Fruit fly (Drosophila melanogaster) whole organism, embryonic: ENCODE data around the gene CG33298.

ENCODE experiments used
- B-H1 ChIP-seq: fragments of 200-800 bp; sonication (Bioruptor generic); IDR thresholded peaks from 3 replicates; pipeline ENCODE4 v1.3.6; 2022; ENCODE audit warnings: missing biosample characterization, missing genetic modification characterization
- CG10274 ChIP-seq: fragments of 200-800 bp; sonication (Bioruptor generic); optimal IDR thresholded peaks from 3 replicates; lab custom pipeline; 2017; ENCODE audit warnings: missing biosample characterization, mild to moderate bottlenecking, missing genetic modification characterization
- CG11093 ChIP-seq: fragments of 200-800 bp; sonication (Bioruptor generic); IDR thresholded peaks from 3 replicates; pipeline ENCODE4 v1.3.6; 2022; ENCODE audit warnings: missing biosample characterization, missing genetic modification characterization
- CG11247 ChIP-seq: fragments of 200-800 bp; sonication (Bioruptor generic); IDR thresholded peaks from 2 replicates; pipeline ENCODE4 v1.3.6; 2022; ENCODE audit warnings: missing biosample characterization, missing genetic modification characterization
- CG12659 ChIP-seq: fragments of 200-800 bp; sonication (Bioruptor generic); optimal IDR thresholded peaks from 3 replicates; lab custom pipeline; 2017; ENCODE audit warnings: mild to moderate bottlenecking, missing biosample characterization, missing genetic modification reagents, missing genetic modification characterization
- CG12744 ChIP-seq: fragments of 200-800 bp; sonication (Bioruptor generic); optimal IDR thresholded peaks from 2 replicates; lab custom pipeline; 2016; ENCODE audit warnings: missing biosample characterization, missing genetic modification characterization
- CG13624 ChIP-seq: fragments of 200-800 bp; sonication (Bioruptor generic); optimal IDR thresholded peaks from 2 replicates; lab custom pipeline; 2016; ENCODE audit warnings: missing biosample characterization, missing genetic modification characterization
- CG14710 ChIP-seq: fragments of 200-800 bp; sonication (Bioruptor generic); optimal IDR thresholded peaks from 3 replicates; lab custom pipeline; 2019; ENCODE audit warnings: missing biosample characterization, mild to moderate bottlenecking, missing genetic modification characterization, moderate library complexity
- CG17802 ChIP-seq: fragments of 200-800 bp; sonication (Bioruptor generic); optimal IDR thresholded peaks from 2 replicates; lab custom pipeline; 2018; ENCODE audit warnings: missing biosample characterization, mild to moderate bottlenecking, missing genetic modification characterization, moderate library complexity
- CG18262 ChIP-seq: fragments of 200-800 bp; optimal IDR thresholded peaks from 3 replicates; lab custom pipeline; 2019; ENCODE audit warnings: missing biosample characterization, mild to moderate bottlenecking, missing genetic modification characterization, moderate library complexity
- CG18619 ChIP-seq: fragments of 200-800 bp; sonication (Bioruptor generic); optimal IDR thresholded peaks from 3 replicates; lab custom pipeline; 2017; ENCODE audit warnings: missing biosample characterization, mild to moderate bottlenecking, missing genetic modification characterization
- CG18764 ChIP-seq: fragments of 200-800 bp; sonication (Bioruptor generic); optimal IDR thresholded peaks from 3 replicates; lab custom pipeline; 2016; ENCODE audit warnings: missing biosample characterization, missing genetic modification characterization
- CG3065 ChIP-seq: fragments of 200-800 bp; sonication (Bioruptor generic); optimal IDR thresholded peaks from 2 replicates; lab custom pipeline; 2016; ENCODE audit warnings: missing biosample characterization, missing genetic modification characterization
- CG31388 ChIP-seq: fragments of 200-800 bp; sonication (Bioruptor generic); optimal IDR thresholded peaks from 2 replicates; lab custom pipeline; 2016; ENCODE audit warnings: missing biosample characterization, missing genetic modification characterization
- CG33213 ChIP-seq: fragments of 200-800 bp; sonication (Bioruptor generic); optimal IDR thresholded peaks from 3 replicates; lab custom pipeline; 2016; ENCODE audit warnings: missing biosample characterization, missing genetic modification characterization
- CG5245 ChIP-seq: fragments of 200-800 bp; sonication (Bioruptor generic); optimal IDR thresholded peaks from 3 replicates; lab custom pipeline; 2016; ENCODE audit warnings: missing biosample characterization, missing genetic modification characterization
- CG6791 ChIP-seq: fragments of 200-800 bp; sonication (Bioruptor generic); IDR thresholded peaks from 3 replicates; pipeline ENCODE4 v1.3.6; 2022; ENCODE audit warnings: missing biosample characterization, missing genetic modification characterization; ENCODE audit not compliant: partially characterized antibody
- CG7271 ChIP-seq: fragments of 200-800 bp; sonication (Bioruptor generic); optimal IDR thresholded peaks from 2 replicates; lab custom pipeline; 2018; ENCODE audit warnings: missing biosample characterization, mild to moderate bottlenecking, missing genetic modification characterization, moderate library complexity
- CG7839 ChIP-seq: fragments of 200-800 bp; sonication (Bioruptor generic); optimal IDR thresholded peaks from 3 replicates; lab custom pipeline; 2018; ENCODE audit warnings: missing biosample characterization, mild to moderate bottlenecking, missing genetic modification characterization, moderate library complexity
- CG8290 ChIP-seq, 3 experiments: fragments of 200-800 bp; sonication (Bioruptor generic); optimal IDR thresholded peaks; 2 replicates each; lab custom pipeline; 2016 to 2019; ENCODE audit warnings: missing biosample characterization in 3 of 3, missing genetic modification characterization in 3 of 3, mild to moderate bottlenecking in 2 of 3, moderate library complexity in 1 of 3
- CG8924 ChIP-seq: fragments of 200-800 bp; optimal IDR thresholded peaks from 3 replicates; lab custom pipeline; 2019; ENCODE audit warnings: missing biosample characterization, mild to moderate bottlenecking, missing genetic modification characterization, moderate library complexity
- CG9437 ChIP-seq: fragments of 200-800 bp; sonication (Bioruptor generic); optimal IDR thresholded peaks from 2 replicates; lab custom pipeline; 2018; ENCODE audit warnings: missing biosample characterization, mild to moderate bottlenecking, missing genetic modification characterization
- Deaf1 ChIP-seq: fragments of 200-800 bp; optimal IDR thresholded peaks from 3 replicates; lab custom pipeline; 2019; ENCODE audit warnings: missing biosample characterization, mild to moderate bottlenecking, missing genetic modification characterization, moderate library complexity
- Dip3 ChIP-seq: fragments of 200-800 bp; sonication (Bioruptor generic); optimal IDR thresholded peaks from 3 replicates; lab custom pipeline; 2016; ENCODE audit warnings: missing biosample characterization, missing genetic modification characterization
- Doc2 ChIP-seq: fragments of 200-800 bp; sonication (Bioruptor generic); IDR thresholded peaks from 2 replicates; pipeline ENCODE4 v1.3.6; 2022; ENCODE audit warnings: missing biosample characterization, missing genetic modification characterization
- Dp ChIP-seq: fragments of 200-800 bp; sonication (Bioruptor generic); optimal IDR thresholded peaks from 2 replicates; lab custom pipeline; 2018; ENCODE audit warnings: missing biosample characterization, mild to moderate bottlenecking, missing genetic modification characterization, moderate library complexity
- Ets65A ChIP-seq: fragments of 200-800 bp; sonication (Bioruptor generic); peaks from one replicate; lab custom pipeline; 2016; ENCODE audit warnings: missing biosample characterization, missing genetic modification characterization
- Hey ChIP-seq: fragments of 200-800 bp; sonication (Bioruptor generic); optimal IDR thresholded peaks from 3 replicates; lab custom pipeline; 2018; ENCODE audit warnings: missing biosample characterization, mild to moderate bottlenecking, missing genetic modification characterization
- Hmx ChIP-seq: fragments of 200-800 bp; sonication (Bioruptor generic); optimal IDR thresholded peaks from 2 replicates; lab custom pipeline; 2016; ENCODE audit warnings: missing biosample characterization, missing genetic modification characterization
- Hr39 ChIP-seq: fragments of >200 bp; optimal IDR thresholded peaks from 2 replicates; lab custom pipeline; 2017
- Rfx ChIP-seq: fragments of 200-800 bp; sonication (Bioruptor generic); IDR thresholded peaks from 2 replicates; pipeline ENCODE4 v1.3.6; 2022; ENCODE audit warnings: missing biosample characterization, missing genetic modification characterization
- Six4 ChIP-seq: fragments of 200-800 bp; sonication (Bioruptor generic); optimal IDR thresholded peaks from 2 replicates; lab custom pipeline; 2016; ENCODE audit warnings: missing biosample characterization, missing genetic modification characterization
- abd-A ChIP-seq: fragments of 200-800 bp; sonication (Bioruptor generic); optimal IDR thresholded peaks from 3 replicates; lab custom pipeline; 2019; ENCODE audit warnings: missing biosample characterization, mild to moderate bottlenecking, missing genetic modification characterization, moderate library complexity
- aop ChIP-seq: fragments of 200-800 bp; sonication (Bioruptor generic); IDR thresholded peaks from 2 replicates; pipeline ENCODE4 v1.3.6; 2022; ENCODE audit warnings: missing biosample characterization, missing genetic modification characterization
- bab2 ChIP-seq: fragments of 200-800 bp; sonication (Bioruptor generic); optimal IDR thresholded peaks from 2 replicates; lab custom pipeline; 2016; ENCODE audit warnings: missing biosample characterization, missing genetic modification characterization
- bsh ChIP-seq, 2 experiments: fragments of 200-800 bp; sonication (Bioruptor generic); optimal IDR thresholded peaks; 2 replicates each; lab custom pipeline; 2017 to 2018; ENCODE audit warnings: mild to moderate bottlenecking in 2 of 2, missing biosample characterization in 2 of 2, missing genetic modification characterization in 2 of 2, moderate library complexity in 1 of 2
- cato ChIP-seq: fragments of 200-800 bp; sonication (Bioruptor generic); optimal IDR thresholded peaks from 2 replicates; lab custom pipeline; 2016; ENCODE audit warnings: missing biosample characterization, missing genetic modification characterization, borderline replicate concordance
- dm ChIP-seq: fragments of 200-800 bp; sonication (Bioruptor generic); optimal IDR thresholded peaks from 3 replicates; lab custom pipeline; 2016; ENCODE audit warnings: missing biosample characterization, missing genetic modification characterization
- esg ChIP-seq: fragments of 200-800 bp; sonication (Bioruptor generic); conservative IDR thresholded peaks from 2 replicates; pipeline ENCODE4 v1.3.6; 2022; ENCODE audit warnings: missing biosample characterization, missing genetic modification characterization
- ewg ChIP-seq: fragments of 200-800 bp; sonication (Bioruptor generic); optimal IDR thresholded peaks from 3 replicates; lab custom pipeline; 2017; ENCODE audit warnings: mild to moderate bottlenecking, missing biosample characterization, missing genetic modification reagents, missing genetic modification characterization
- fd3F ChIP-seq: fragments of 200-800 bp; sonication (Bioruptor generic); optimal IDR thresholded peaks from 2 replicates; lab custom pipeline; 2018; ENCODE audit warnings: missing biosample characterization, mild to moderate bottlenecking, missing genetic modification characterization, moderate library complexity
- gsb ChIP-seq: fragments of 200-800 bp; sonication (Bioruptor generic); IDR thresholded peaks from 2 replicates; pipeline ENCODE4 v1.3.6; 2022; ENCODE audit warnings: missing biosample characterization, missing genetic modification characterization
- kah ChIP-seq: fragments of 200-800 bp; sonication (Bioruptor generic); optimal IDR thresholded peaks from 2 replicates; lab custom pipeline; 2018; ENCODE audit warnings: missing biosample characterization, mild to moderate bottlenecking, missing genetic modification characterization
- nerfin-2 ChIP-seq: fragments of 200-800 bp; sonication (Bioruptor generic); IDR thresholded peaks from 2 replicates; pipeline ENCODE4 v1.3.6; 2022; ENCODE audit warnings: missing biosample characterization, missing genetic modification characterization; ENCODE audit not compliant: partially characterized antibody
- peb ChIP-seq: fragments of 200-800 bp; sonication (Bioruptor generic); IDR thresholded peaks from 2 replicates; pipeline ENCODE4 v1.3.6; 2022; ENCODE audit warnings: missing biosample characterization, missing genetic modification characterization
- repo ChIP-seq: fragments of 200-800 bp; sonication (Bioruptor generic); optimal IDR thresholded peaks from 2 replicates; lab custom pipeline; 2016; ENCODE audit warnings: missing biosample characterization, missing genetic modification characterization
- sc ChIP-seq, 3 experiments: fragments of >200 bp in 2 of 3; fragments of 200-800 bp in 1 of 3; sonication (Bioruptor generic) in 1 of 3; optimal IDR thresholded peaks; 2 replicates in 2 of 3; 3 replicates in 1 of 3; lab custom pipeline; 2017; ENCODE audit warnings: mild to moderate bottlenecking in 1 of 3, missing biosample characterization in 1 of 3, missing genetic modification characterization in 1 of 3, missing genetic modification reagents in 1 of 3
- sim ChIP-seq: fragments of 200-800 bp; sonication (Bioruptor generic); IDR thresholded peaks from 2 replicates; pipeline ENCODE4 v1.3.6; 2022; ENCODE audit warnings: missing biosample characterization, missing genetic modification characterization
- tgo ChIP-seq: fragments of 200-800 bp; sonication (Bioruptor generic); IDR thresholded peaks from 3 replicates; pipeline ENCODE4 v1.3.6; 2022; ENCODE audit warnings: missing biosample characterization, missing genetic modification characterization

The CG33298 gene

DNA sequence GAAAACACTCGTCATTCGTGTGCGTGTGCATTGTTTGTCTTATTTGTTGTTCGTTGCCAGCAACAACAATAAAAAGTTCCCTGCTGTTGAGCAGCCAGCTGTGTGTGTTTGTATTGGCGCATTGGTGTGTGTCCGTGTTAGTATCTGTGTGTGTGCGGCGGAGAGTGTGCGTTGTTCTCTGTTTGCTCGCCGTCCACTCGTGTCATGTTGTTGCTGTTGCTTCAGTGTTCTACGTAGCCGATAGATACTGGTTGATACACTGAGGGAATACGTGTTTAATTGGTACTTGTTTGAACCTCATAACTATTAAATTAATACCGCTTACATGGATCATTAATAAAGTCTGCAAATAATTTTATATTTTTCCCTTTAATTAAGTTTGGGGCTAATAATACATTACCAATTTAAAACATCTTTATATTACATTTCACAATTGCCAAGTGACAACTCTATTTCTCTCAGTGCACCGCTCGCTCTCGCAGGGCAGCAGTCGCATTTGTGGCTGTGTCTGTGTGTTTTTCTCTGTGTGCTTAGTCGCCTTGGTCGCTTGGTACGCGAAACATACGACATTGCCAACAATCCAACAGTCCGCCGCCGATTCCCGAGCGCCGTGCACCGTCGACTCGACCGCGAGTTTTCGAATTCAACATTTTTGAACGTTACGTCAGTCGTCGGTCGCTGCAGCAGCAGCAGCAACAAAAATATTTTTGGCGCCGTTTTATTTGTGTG lies 73.2 kb downstream of the CG33298 start, which contains the start of gene brwl (continued):
- TF ChIP-seq peb (GFP tag; lab: Robert Waterston, UW) (peak; percentile 98), CG12744 (GFP tag; lab: Kevin White, UChicago) (peak; percentile 98), CG18262 (peak; percentile 99), Ets65A (peak; percentile 100), CG6791 (no peak), fd3F (GFP tag; lab: Kevin White, UChicago) (peak; percentile 98), CG8290 (GFP tag; optimal IDR thresholded peaks at IDR 0.05; lab: Kevin White, UChicago) (peak; percentile 99), CG8290 (tag; optimal IDR thresholded peaks at IDR 0.05; lab: Kevin White, UChicago) (peak; percentile 92 to 93), CG12659 (GFP tag; lab: Kevin White, UChicago) (peak; percentile 99), tgo (GFP tag; lab: Robert Waterston, UW) (peak; percentile 99), CG17802 (tag; lab: Kevin White, UChicago) (peak; percentile 87), CG8924 (tag; lab: Kevin White, UChicago) (peak; percentile 99), repo (peak; percentile 97), dm (GFP tag; lab: Kevin White, UChicago) (peak; percentile 95), CG11247 (GFP tag; lab: Robert Waterston, UW) (peak; percentile 96), CG13624 (GFP tag; lab: Kevin White, UChicago) (peak; percentile 98), Hmx (GFP tag; lab: Kevin White, UChicago) (peak; percentile 95), CG9437 (GFP tag; lab: Kevin White, UChicago) (peak; percentile 96), CG18619 (GFP tag; lab: Kevin White, UChicago) (peak; percentile 98), CG7839 (tag; lab: Kevin White, UChicago) (peak; percentile 99), Dip3 (GFP tag; lab: Kevin White, UChicago) (peak; percentile 98), sim (peak; percentile 98), cato (GFP tag; lab: Kevin White, UChicago) (peak; percentile 98), aop (GFP tag; lab: Robert Waterston, UW) (peak; percentile 59; the same call in 1 of the 2 replicates), CG5245 (GFP tag; lab: Kevin White, UChicago) (peak; percentile 97), CG31388 (peak; percentile 95), CG33213 (GFP tag; lab: Kevin White, UChicago) (peak; percentile 97), CG18764 (GFP tag; lab: Kevin White, UChicago) (peak; percentile 98), Deaf1 (tag; lab: Kevin White, UChicago) (peak; percentile 92), Doc2 (peak; percentile 93), gsb (GFP tag; lab: Robert Waterston, UW) (peak; percentile 96), CG3065 (peak; percentile 98), bab2 (GFP tag; lab: Kevin White, UChicago) (peak; percentile 98), nerfin-2 (GFP tag; lab: Robert Waterston, UW) (no peak), Hey (peak; percentile 90), bsh (GFP tag; optimal IDR thresholded peaks at IDR 0.05; lab: Kevin White, UChicago) (peak; percentile 97 to 99), sc (optimal IDR thresholded peaks at IDR 0.05; lab: Kevin White, UChicago) (no peak), sc (GFP tag; optimal IDR thresholded peaks at IDR 0.05; lab: Kevin White, UChicago) (peak; percentile 99), B-H1 (GFP tag; lab: Robert Waterston, UW) (peak; percentile 98), Dp (peak; percentile 19), abd-A (tag; lab: Kevin White, UChicago) (peak; percentile 91), CG11093 (GFP tag; lab: Robert Waterston, UW) (peak; percentile 97), CG10274 (GFP tag; lab: Kevin White, UChicago) (peak; percentile 93), Hr39 (lab: Kevin White, UChicago) (no peak), esg (GFP tag; lab: Robert Waterston, UW) (peak; percentile 98), CG14710 (tag; lab: Kevin White, UChicago) (peak; percentile 98), Six4 (GFP tag; lab: Kevin White, UChicago) (peak; percentile 99), kah (GFP tag; lab: Kevin White, UChicago) (peak; percentile 95), ewg (GFP tag; lab: Kevin White, UChicago) (peak; percentile 97), CG7271 (tag; lab: Kevin White, UChicago) (peak; percentile 97), Rfx (GFP tag; lab: Robert Waterston, UW) (peak; percentile 99)
